Worm (Caenorhabditis elegans) whole organism, midembryonic: ENCODE results near the gene pqn-36.

ENCODE experiments used
- flt-1 ChIP-seq: fragments of 200-800 bp; sonication (Bioruptor generic); IDR thresholded peaks from 2 replicates; pipeline ENCODE4 v1.3.6; 2022; ENCODE audit warnings: missing genetic modification characterization, missing compliant biosample characterization
- klf-2 ChIP-seq: fragments of 200-800 bp; sonication (Bioruptor generic); conservative IDR thresholded peaks from 2 replicates; pipeline ENCODE4 v1.3.6; 2022; ENCODE audit warnings: missing genetic modification reagents, missing genetic modification characterization, missing compliant biosample characterization
- med-1 ChIP-seq: sonication (generic microtip); optimal IDR thresholded peaks from 2 replicates; lab custom pipeline; 2017; ENCODE audit warnings: missing genetic modification characterization, mild to moderate bottlenecking, missing compliant biosample characterization, antibody characterized with exemption, missing genetic modification reagents; ENCODE audit not compliant: insufficient read depth
- ref-1 ChIP-seq: fragments of 200-800 bp; sonication (Bioruptor generic); conservative IDR thresholded peaks from 2 replicates; pipeline ENCODE4 v1.3.6; 2022; ENCODE audit warnings: missing genetic modification reagents, missing genetic modification characterization, missing compliant biosample characterization
- ztf-23 ChIP-seq: fragments of 200-800 bp; sonication (Bioruptor generic); IDR thresholded peaks from 2 replicates; pipeline ENCODE4 v1.3.6; 2022; ENCODE audit warnings: missing genetic modification reagents, missing genetic modification characterization, missing compliant biosample characterization
- ztf-29 ChIP-seq: fragments of 200-800 bp; sonication (Bioruptor generic); IDR thresholded peaks from 2 replicates; pipeline ENCODE4 v1.3.6; 2022; ENCODE audit warnings: missing genetic modification reagents, missing genetic modification characterization, missing compliant biosample characterization

- TF ChIP-seq med-1 (GFP tag; lab: Kevin White, UChicago) (no peak), flt-1 (GFP tag; lab: Robert Waterston, UW) (no peak), ztf-29 (GFP tag; lab: Robert Waterston, UW) (no peak), klf-2 (GFP tag; lab: Robert Waterston, UW) (no peak), ref-1 (GFP tag; lab: Robert Waterston, UW) (no peak), ztf-23 (GFP tag; lab: Robert Waterston, UW) (no peak)
Measured at ce11 chrX:15392672-15393071, 22.6 kb downstream of the pqn-36 start.
